Fruit fly (Drosophila melanogaster): ENCODE data around the gene Cpr5C.

DNA sequence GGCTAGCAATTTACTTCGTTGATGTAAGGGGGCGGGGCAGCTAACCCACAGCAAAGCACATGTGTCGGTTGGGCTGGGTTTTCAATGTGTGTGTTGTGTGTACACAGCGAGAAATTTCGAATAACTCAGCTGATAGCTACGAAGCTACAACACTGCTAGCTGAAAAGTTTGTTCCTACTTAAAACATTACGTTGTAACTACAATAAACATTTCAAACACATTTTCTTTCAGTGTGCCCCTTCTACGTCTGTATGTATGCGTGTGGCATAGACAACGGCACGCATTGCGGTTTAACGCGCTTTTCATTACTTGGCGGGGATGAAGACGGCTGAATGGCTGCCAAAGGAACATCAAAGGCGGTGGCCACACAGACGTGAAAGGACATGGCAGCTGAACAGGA is 43.1 kb downstream of the Cpr5C start:
- TF ChIP-seq psq (optimal IDR thresholded peaks at IDR 0.05), result no peak
- no peak for TF ChIP-seq Dll (optimal IDR thresholded peaks at IDR 0.05)
